Fruit fly (Drosophila melanogaster) whole organism, adult: ENCODE measurements around the gene Sgsh.

Source experiments
- CG12768 ChIP-seq: fragments of 200-800 bp; sonication (Bioruptor generic); optimal IDR thresholded peaks from 2 replicates; lab custom pipeline; 2017; ENCODE audit warnings: missing biosample characterization, missing genetic modification characterization, mild to moderate bottlenecking, moderate library complexity, missing genetic modification reagents
- CG1620 ChIP-seq: fragments of 200-800 bp; sonication (Bioruptor generic); optimal IDR thresholded peaks from 2 replicates; lab custom pipeline; 2016; ENCODE audit warnings: missing biosample characterization, missing genetic modification characterization
- CG7045 ChIP-seq: fragments of 200-800 bp; sonication (Bioruptor generic); optimal IDR thresholded peaks from 2 replicates; lab custom pipeline; 2017; ENCODE audit warnings: missing biosample characterization, mild to moderate bottlenecking, missing genetic modification characterization
- CG7101 ChIP-seq: fragments of 200-800 bp; sonication (Bioruptor generic); optimal IDR thresholded peaks from 2 replicates; lab custom pipeline; 2018; ENCODE audit warnings: missing biosample characterization, mild to moderate bottlenecking, missing genetic modification characterization, moderate library complexity
- Clk ChIP-seq: fragments of 200-800 bp; sonication (Bioruptor generic); optimal IDR thresholded peaks from 2 replicates; lab custom pipeline; 2017; ENCODE audit warnings: missing biosample characterization, missing genetic modification characterization
- Crg-1 ChIP-seq: fragments of 200-800 bp; sonication (Bioruptor generic); optimal IDR thresholded peaks from 2 replicates; lab custom pipeline; 2016; ENCODE audit warnings: missing biosample characterization, missing genetic modification characterization
- Hr96 ChIP-seq: fragments of 200-800 bp; sonication (Bioruptor generic); optimal IDR thresholded peaks from 2 replicates; lab custom pipeline; 2016; ENCODE audit warnings: missing biosample characterization, missing genetic modification characterization
- bab1 ChIP-seq: fragments of 200-800 bp; sonication (Bioruptor generic); optimal IDR thresholded peaks from 3 replicates; lab custom pipeline; 2019; ENCODE audit warnings: missing biosample characterization, mild to moderate bottlenecking, missing genetic modification characterization, moderate library complexity
- cic ChIP-seq: fragments of 200-800 bp; sonication (Bioruptor generic); optimal IDR thresholded peaks from 2 replicates; lab custom pipeline; 2017; ENCODE audit warnings: missing biosample characterization, mild to moderate bottlenecking, missing genetic modification characterization, moderate library complexity
- kay ChIP-seq: fragments of 200-800 bp; sonication (Bioruptor generic); peaks from one replicate; lab custom pipeline; 2016; ENCODE audit warnings: missing biosample characterization, missing genetic modification characterization, borderline replicate concordance
- ovo ChIP-seq: fragments of 200-800 bp; sonication (Bioruptor generic); optimal IDR thresholded peaks from 2 replicates; lab custom pipeline; 2016; ENCODE audit warnings: missing biosample characterization, missing genetic modification characterization
- pad ChIP-seq: fragments of 200-800 bp; sonication (Bioruptor generic); optimal IDR thresholded peaks from 3 replicates; lab custom pipeline; 2017; ENCODE audit warnings: missing biosample characterization, missing genetic modification characterization, mild to moderate bottlenecking, moderate library complexity, missing genetic modification reagents
- tj ChIP-seq: fragments of 200-800 bp; sonication (Bioruptor generic); optimal IDR thresholded peaks from 3 replicates; lab custom pipeline; 2017; ENCODE audit warnings: missing biosample characterization, mild to moderate bottlenecking, missing genetic modification characterization, moderate library complexity
- toe ChIP-seq: fragments of 200-800 bp; sonication (Bioruptor generic); optimal IDR thresholded peaks from 2 replicates; lab custom pipeline; 2016; ENCODE audit warnings: missing biosample characterization, missing genetic modification characterization

DNA sequence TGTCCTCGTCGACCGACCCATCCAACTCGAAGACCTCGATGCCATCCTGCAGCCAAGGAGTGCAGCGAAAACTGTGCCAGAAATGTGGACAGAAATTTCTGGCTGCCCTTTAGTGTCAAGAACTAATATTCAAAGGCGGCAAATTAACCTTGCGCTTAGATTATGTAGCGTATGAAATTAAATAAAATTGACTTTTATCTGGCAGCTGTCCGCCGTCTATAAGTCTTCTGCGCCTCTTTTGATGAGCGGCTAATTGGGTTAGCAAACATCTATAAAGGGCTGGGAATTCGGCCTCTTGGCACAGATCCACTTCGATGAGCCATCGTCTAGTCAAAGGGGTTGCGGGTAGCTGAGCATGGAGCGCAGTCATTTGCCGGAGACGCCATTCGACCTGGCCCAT, 13.6 kb downstream of the Sgsh start, which contains the start of gene Rh2:
- TF ChIP-seq CG7045 (GFP tag; lab: Kevin White, UChicago) (no peak), ovo (GFP tag; lab: Kevin White, UChicago) (no peak), pad (GFP tag; lab: Kevin White, UChicago) (no peak), CG1620 (GFP tag; lab: Kevin White, UChicago) (no peak), bab1 (GFP tag; lab: Kevin White, UChicago) (no peak), CG7101 (no peak), tj (no peak), Crg-1 (GFP tag; lab: Kevin White, UChicago) (no peak), Clk (GFP tag; lab: Kevin White, UChicago) (no peak), kay (GFP tag; lab: Kevin White, UChicago) (no peak), Hr96 (GFP tag; lab: Kevin White, UChicago) (no peak), toe (GFP tag; lab: Kevin White, UChicago) (no peak), cic (GFP tag; lab: Kevin White, UChicago) (no peak), CG12768 (no peak)
